Fruit fly (Drosophila melanogaster): ENCODE results near the gene Gagr.

DNA sequence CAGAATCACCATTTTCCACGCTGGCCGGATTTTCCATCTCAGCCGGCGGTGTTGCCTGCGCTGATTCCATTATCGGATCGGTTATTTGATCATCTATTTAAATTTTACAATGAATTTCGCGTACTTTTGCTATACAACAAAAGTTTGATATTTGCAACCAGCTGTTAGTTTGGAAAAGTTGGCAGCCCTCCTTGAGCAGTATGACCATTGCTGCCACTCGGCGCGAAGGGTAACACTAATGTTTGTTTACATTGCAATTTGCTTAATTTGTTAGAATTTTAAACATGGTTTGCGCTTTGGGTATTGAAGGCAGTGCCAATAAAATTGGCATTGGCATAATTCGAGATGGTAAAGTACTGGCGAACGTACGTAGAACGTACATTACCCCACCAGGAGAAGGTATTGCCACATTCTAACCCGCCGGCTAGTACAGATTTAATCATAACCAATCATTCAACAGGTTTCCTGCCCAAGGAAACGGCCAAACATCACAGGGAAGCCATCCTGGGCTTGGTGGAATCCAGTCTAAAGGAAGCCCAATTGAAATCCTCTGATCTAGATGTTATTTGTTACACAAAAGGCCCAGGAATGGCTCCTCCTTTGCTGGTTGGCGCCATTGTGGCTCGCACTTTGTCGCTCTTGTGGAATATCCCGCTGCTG is 42.5 kb upstream of the Gagr start, which contains the start of the genes Golgin104 and Tcs3:
- TF ChIP-seq CG6272 (GFP tag; IDR thresholded peaks at IDR 0.05) (no peak), CG9817 (tag; optimal IDR thresholded peaks at IDR 0.05) (no peak), CG30431 (GFP tag; optimal IDR thresholded peaks at IDR 0.05) (no peak), esg (GFP tag; conservative IDR thresholded peaks at IDR 0.05) (no peak), HmgD (GFP tag; optimal IDR thresholded peaks at IDR 0.05) (no peak), Gsc (GFP tag; IDR thresholded peaks at IDR 0.05) (no peak), Atf-2 (GFP tag; optimal IDR thresholded peaks at IDR 0.05) (no peak), CG9797 (GFP tag; optimal IDR thresholded peaks at IDR 0.05) (peak; percentile 89), knrl (GFP tag; IDR thresholded peaks at IDR 0.05; ENCODE audit: partially characterized antibody) (no peak), CG14965 (GFP tag; optimal IDR thresholded peaks at IDR 0.05; ENCODE audit: borderline replicate concordance) (no peak), CkIIα-i1 (GFP tag; IDR thresholded peaks at IDR 0.05) (no peak), bowl (GFP tag; IDR thresholded peaks at IDR 0.05) (no peak), Hand (GFP tag; optimal IDR thresholded peaks at IDR 0.05) (no peak)

Measured in whole organism, embryonic.